Worm (Caenorhabditis elegans) whole organism, late embryonic: ENCODE measurements around the gene nhr-27.

Source experiments
- C08G9.2 ChIP-seq: sonication (generic microtip); optimal IDR thresholded peaks from 2 replicates; lab custom pipeline; 2016; ENCODE audit warnings: mild to moderate bottlenecking, missing genetic modification characterization, moderate library complexity, missing compliant biosample characterization
- C38D4.7 ChIP-seq: fragments of 200-800 bp; sonication (Bioruptor generic); optimal IDR thresholded peaks from 2 replicates; lab custom pipeline; 2018; ENCODE audit warnings: mild to moderate bottlenecking, missing genetic modification characterization, moderate library complexity, missing compliant biosample characterization
- F13H6.1 ChIP-seq: sonication (generic microtip); optimal IDR thresholded peaks from 2 replicates; lab custom pipeline; 2016; ENCODE audit warnings: missing genetic modification characterization, missing compliant biosample characterization
- K09A11.1 ChIP-seq: sonication (generic microtip); optimal IDR thresholded peaks from 2 replicates; lab custom pipeline; 2017; ENCODE audit warnings: antibody characterized with exemption, mild to moderate bottlenecking, missing genetic modification characterization, missing compliant biosample characterization; ENCODE audit not compliant: insufficient read depth
- ama-1 ChIP-seq: fragments of 150-350 bp; optimal IDR thresholded peaks from 2 replicates; lab custom pipeline; 2014
- ceh-19 ChIP-seq: fragments of 200-800 bp; sonication (Bioruptor generic); optimal IDR thresholded peaks from 2 replicates; lab custom pipeline; 2018; ENCODE audit warnings: mild to moderate bottlenecking, missing genetic modification characterization, missing compliant biosample characterization
- ceh-30 ChIP-seq: fragments of 150-350 bp; optimal IDR thresholded peaks from 2 replicates; lab custom pipeline; 2014; ENCODE audit warnings: missing biosample characterization, missing genetic modification characterization
- ceh-31 ChIP-seq: sonication (generic microtip); optimal IDR thresholded peaks from 2 replicates; lab custom pipeline; 2016; ENCODE audit warnings: missing genetic modification characterization, missing compliant biosample characterization
- ceh-34 ChIP-seq: sonication (generic microtip); optimal IDR thresholded peaks from 2 replicates; lab custom pipeline; 2016; ENCODE audit warnings: mild to moderate bottlenecking, missing genetic modification characterization, missing compliant biosample characterization
- ceh-48 ChIP-seq: sonication (generic microtip); optimal IDR thresholded peaks from 2 replicates; lab custom pipeline; 2016; ENCODE audit warnings: missing genetic modification characterization, inconsistent platforms, missing compliant biosample characterization
- ceh-9 ChIP-seq: sonication (generic microtip); optimal IDR thresholded peaks from 2 replicates; lab custom pipeline; 2016; ENCODE audit warnings: mild to moderate bottlenecking, missing genetic modification characterization, inconsistent platforms, missing compliant biosample characterization
- che-1 ChIP-seq: sonication (generic microtip); optimal IDR thresholded peaks from 2 replicates; lab custom pipeline; 2016; ENCODE audit warnings: mild to moderate bottlenecking, missing genetic modification characterization, missing compliant biosample characterization
- elt-2 ChIP-seq: sonication (generic microtip); optimal IDR thresholded peaks from 2 replicates; lab custom pipeline; 2016; ENCODE audit warnings: missing genetic modification reagents, missing genetic modification characterization, missing compliant biosample characterization
- fax-1 ChIP-seq: sonication (generic microtip); optimal IDR thresholded peaks from 2 replicates; lab custom pipeline; 2016; ENCODE audit warnings: missing genotype, missing genetic modification characterization, missing compliant biosample characterization
- fkh-10 ChIP-seq: fragments of 150-350 bp; optimal IDR thresholded peaks from 2 replicates; lab custom pipeline; 2014; ENCODE audit warnings: missing biosample characterization, missing genetic modification reagents, missing genetic modification characterization
- fkh-6 ChIP-seq: sonication (generic microtip); optimal IDR thresholded peaks from 2 replicates; lab custom pipeline; 2016; ENCODE audit warnings: missing genetic modification characterization, missing compliant biosample characterization
- hlh-15 ChIP-seq: sonication (generic microtip); optimal IDR thresholded peaks from 2 replicates; lab custom pipeline; 2016; ENCODE audit warnings: missing genetic modification characterization, missing compliant biosample characterization
- nfya-1 ChIP-seq: sonication (generic microtip); optimal IDR thresholded peaks from 2 replicates; lab custom pipeline; 2017; ENCODE audit warnings: missing genetic modification characterization, mild to moderate bottlenecking, missing compliant biosample characterization, antibody characterized with exemption, moderate library complexity
- nhr-11 ChIP-seq: fragments of 150-350 bp; optimal IDR thresholded peaks from 2 replicates; lab custom pipeline; 2014; ENCODE audit warnings: missing biosample characterization, missing genetic modification characterization
- npax-4 ChIP-seq: sonication (generic microtip); optimal IDR thresholded peaks from 2 replicates; lab custom pipeline; 2016; ENCODE audit warnings: missing genetic modification characterization, missing compliant biosample characterization
- pha-2 ChIP-seq: sonication (generic microtip); optimal IDR thresholded peaks from 2 replicates; lab custom pipeline; 2017; ENCODE audit warnings: mild to moderate bottlenecking, missing genetic modification characterization, missing compliant biosample characterization
- pha-4 ChIP-seq: fragments of 150-350 bp; optimal IDR thresholded peaks from 2 replicates; lab custom pipeline; 2018; ENCODE audit warnings: missing biosample characterization, missing genetic modification reagents, missing genetic modification characterization
- sdc-2 ChIP-seq: sonication (generic microtip); optimal IDR thresholded peaks from 2 replicates; lab custom pipeline; 2016; ENCODE audit warnings: missing genotype, missing genetic modification characterization, missing compliant biosample characterization
- syd-9 ChIP-seq: sonication (generic microtip); optimal IDR thresholded peaks from 2 replicates; lab custom pipeline; 2016; ENCODE audit warnings: mild to moderate bottlenecking, missing genetic modification characterization, moderate library complexity, missing compliant biosample characterization
- tbx-2 ChIP-seq: sonication (generic microtip); optimal IDR thresholded peaks from 2 replicates; lab custom pipeline; 2016; ENCODE audit warnings: missing genetic modification characterization, missing compliant biosample characterization
- ttx-3 ChIP-seq: sonication (generic microtip); optimal IDR thresholded peaks from 2 replicates; lab custom pipeline; 2016; ENCODE audit warnings: missing genetic modification reagents, missing genetic modification characterization, missing compliant biosample characterization
- unc-3 ChIP-seq, 2 experiments: fragments of 200-800 bp in 1 of 2; sonication (Bioruptor generic) in 1 of 2; sonication (generic microtip) in 1 of 2; conservative IDR thresholded peaks in 1 of 2; optimal IDR thresholded peaks in 1 of 2; 2 replicates each; pipeline versions ENCODE4 v1.3.6 to Lab custom; 2016 to 2022; ENCODE audit warnings: missing compliant biosample characterization in 2 of 2, missing genetic modification characterization in 2 of 2, missing genetic modification reagents in 1 of 2
- unc-42 ChIP-seq: sonication (generic microtip); optimal IDR thresholded peaks from 2 replicates; lab custom pipeline; 2016; ENCODE audit warnings: missing genotype, missing genetic modification characterization, missing compliant biosample characterization
- unc-55 ChIP-seq: sonication (generic microtip); optimal IDR thresholded peaks from 2 replicates; lab custom pipeline; 2017; ENCODE audit warnings: missing biosample characterization, missing genetic modification reagents, missing genetic modification characterization
- ztf-16 ChIP-seq: sonication (generic microtip); optimal IDR thresholded peaks from 2 replicates; lab custom pipeline; 2017; ENCODE audit warnings: missing genetic modification characterization, missing compliant biosample characterization

The nhr-27 gene

ce11 chrX:12843011-12843410, 34.9 kb upstream of the nhr-27 start, which contains the start of gene C52G5.2:
Gene C52G5.2 (plus strand): TSS chrX:12843311.
- no peak for TF ChIP-seq nfya-1 (tag; lab: Kevin White, UChicago)
- no peak for TF ChIP-seq elt-2 (tag; lab: Kevin White, UChicago)
- TF ChIP-seq che-1 (tag; lab: Kevin White, UChicago) = no peak
- no peak for TF ChIP-seq pha-2 (tag; lab: Kevin White, UChicago)
- TF ChIP-seq tbx-2 (tag; lab: Kevin White, UChicago) = no peak
- TF ChIP-seq F13H6.1 (tag; lab: Kevin White, UChicago) = no peak
- TF ChIP-seq pha-4 (tag; lab: Kevin White, UChicago) = no peak
- TF ChIP-seq K09A11.1 (tag; lab: Kevin White, UChicago) = no peak
- TF ChIP-seq ama-1 (lab: Kevin White, UChicago) = no peak
- no peak for TF ChIP-seq unc-3 (GFP tag; conservative IDR thresholded peaks at IDR 0.05; lab: Robert Waterston, UW)
- TF ChIP-seq unc-3 (tag; optimal IDR thresholded peaks at IDR 0.05; lab: Kevin White, UChicago) = no peak
- TF ChIP-seq ceh-9 (tag; lab: Kevin White, UChicago) = no peak
- TF ChIP-seq ceh-31 (tag; lab: Kevin White, UChicago) = no peak
- no peak for TF ChIP-seq ztf-16 (tag; lab: Kevin White, UChicago)
- no peak for TF ChIP-seq ttx-3 (tag; lab: Kevin White, UChicago)
- no peak for TF ChIP-seq ceh-48 (tag; lab: Kevin White, UChicago)

ce11 chrX:12834848-12835247, 26.7 kb upstream of the nhr-27 start:
- TF ChIP-seq elt-2 (tag; lab: Kevin White, UChicago) (peak; percentile 35), nhr-11 (tag; lab: Kevin White, UChicago) (no peak)

ce11 chrX:12829055-12829454, 20.9 kb upstream of the nhr-27 start:
- TF ChIP-seq hlh-15 (tag; lab: Kevin White, UChicago) = no peak
- no peak for TF ChIP-seq ttx-3 (tag; lab: Kevin White, UChicago)
- no peak for TF ChIP-seq sdc-2 (tag; lab: Kevin White, UChicago)
- TF ChIP-seq npax-4 (tag; lab: Kevin White, UChicago) = no peak
- no peak for TF ChIP-seq ceh-34 (tag; lab: Kevin White, UChicago)
- TF ChIP-seq ceh-9 (tag; lab: Kevin White, UChicago) = no peak
- TF ChIP-seq ceh-30 = no peak
- no peak for TF ChIP-seq syd-9 (tag; lab: Kevin White, UChicago)
- TF ChIP-seq tbx-2 (tag; lab: Kevin White, UChicago) = no peak
- no peak for TF ChIP-seq fkh-6 (tag; lab: Kevin White, UChicago)
- TF ChIP-seq unc-3 (GFP tag; conservative IDR thresholded peaks at IDR 0.05; lab: Robert Waterston, UW) = no peak
- TF ChIP-seq unc-3 (tag; optimal IDR thresholded peaks at IDR 0.05; lab: Kevin White, UChicago) = no peak
- TF ChIP-seq unc-42 (tag; lab: Kevin White, UChicago) = no peak

- TF ChIP-seq unc-55 (GFP tag; lab: Kevin White, UChicago) (no peak), ceh-19 (GFP tag; lab: Kevin White, UChicago) (no peak), C08G9.2 (tag; lab: Kevin White, UChicago) (no peak), hlh-15 (tag; lab: Kevin White, UChicago) (no peak), che-1 (tag; lab: Kevin White, UChicago) (no peak), C38D4.7 (GFP tag; lab: Kevin White, UChicago) (no peak), fkh-10 (GFP tag; lab: Kevin White, UChicago) (no peak), fax-1 (tag; lab: Kevin White, UChicago) (no peak), unc-42 (tag; lab: Kevin White, UChicago) (no peak)
These were observed 19.8 kb upstream of the nhr-27 start for ce11 chrX:12827741-12828408.

- no peak for TF ChIP-seq fkh-6 (tag; lab: Kevin White, UChicago)
These were observed 18.7 kb upstream of the nhr-27 start for ce11 chrX:12826782-12827181.
